Fruit fly (Drosophila melanogaster): Measurements from ENCODE around the gene CSN6.

dm6 chr3R:22557100-22557741, 23.4 kb upstream of the CSN6 start:
- TF ChIP-seq Snoo (tag; optimal IDR thresholded peaks at IDR 0.05) (no peak), CG17806 (tag; optimal IDR thresholded peaks at IDR 0.05) (no peak), CG34367 (tag; optimal IDR thresholded peaks at IDR 0.05) (no peak), rn (GFP tag; IDR thresholded peaks at IDR 0.05) (no peak), Pif1B (GFP tag; optimal IDR thresholded peaks at IDR 0.05) (no peak), CG10348 (GFP tag; IDR thresholded peaks at IDR 0.05) (no peak), CG14655 (GFP tag; optimal IDR thresholded peaks at IDR 0.05) (no peak), CG8159 (tag; optimal IDR thresholded peaks at IDR 0.05) (no peak), Ets98B (GFP tag; IDR thresholded peaks at IDR 0.05) (no peak), EcR (GFP tag; optimal IDR thresholded peaks at IDR 0.05) (no peak)

Data from whole organism, pupa.